Fruit fly (Drosophila melanogaster) whole organism, embryonic: ENCODE results near the gene sra.
A peak's percentile ranks its signal among the peaks of the same experiment; 100 is the strongest.

ENCODE experiments used
- Ada2b ChIP-seq: fragments of 200-800 bp; sonication (Bioruptor generic); IDR thresholded peaks from 2 replicates; pipeline ENCODE4 v1.3.6; 2022; ENCODE audit warnings: missing biosample characterization, missing genetic modification characterization
- B-H2 ChIP-seq: fragments of 200-800 bp; sonication (Bioruptor generic); optimal IDR thresholded peaks from 2 replicates; lab custom pipeline; 2018; ENCODE audit warnings: missing biosample characterization, mild to moderate bottlenecking, missing genetic modification characterization
- CG1024 ChIP-seq: fragments of 200-800 bp; sonication (Bioruptor generic); IDR thresholded peaks from 2 replicates; pipeline ENCODE4 v1.3.6; 2022; ENCODE audit warnings: missing biosample characterization, missing genetic modification characterization
- CG10267 ChIP-seq: fragments of 200-800 bp; sonication (Bioruptor generic); optimal IDR thresholded peaks from 2 replicates; lab custom pipeline; 2018; ENCODE audit warnings: missing biosample characterization, mild to moderate bottlenecking, missing genetic modification characterization, moderate library complexity
- CG10274 ChIP-seq: fragments of 200-800 bp; sonication (Bioruptor generic); optimal IDR thresholded peaks from 3 replicates; lab custom pipeline; 2017; ENCODE audit warnings: missing biosample characterization, mild to moderate bottlenecking, missing genetic modification characterization
- CG12659 ChIP-seq: fragments of 200-800 bp; sonication (Bioruptor generic); optimal IDR thresholded peaks from 3 replicates; lab custom pipeline; 2017; ENCODE audit warnings: mild to moderate bottlenecking, missing biosample characterization, missing genetic modification reagents, missing genetic modification characterization
- CG12744 ChIP-seq: fragments of 200-800 bp; sonication (Bioruptor generic); optimal IDR thresholded peaks from 2 replicates; lab custom pipeline; 2016; ENCODE audit warnings: missing biosample characterization, missing genetic modification characterization
- CG13624 ChIP-seq: fragments of 200-800 bp; sonication (Bioruptor generic); optimal IDR thresholded peaks from 2 replicates; lab custom pipeline; 2016; ENCODE audit warnings: missing biosample characterization, missing genetic modification characterization
- CG15269 ChIP-seq: fragments of 200-800 bp; sonication (Bioruptor generic); optimal IDR thresholded peaks from 2 replicates; lab custom pipeline; 2018; ENCODE audit warnings: missing biosample characterization, mild to moderate bottlenecking, missing genetic modification characterization, moderate library complexity
- CG17802 ChIP-seq: fragments of 200-800 bp; sonication (Bioruptor generic); optimal IDR thresholded peaks from 2 replicates; lab custom pipeline; 2018; ENCODE audit warnings: missing biosample characterization, mild to moderate bottlenecking, missing genetic modification characterization, moderate library complexity
- CG2199 ChIP-seq: fragments of 200-800 bp; sonication (Bioruptor generic); IDR thresholded peaks from 3 replicates; pipeline ENCODE4 v1.3.6; 2022; ENCODE audit warnings: missing biosample characterization, missing genetic modification characterization
- CG2875 ChIP-seq: fragments of 200-800 bp; sonication (Bioruptor generic); optimal IDR thresholded peaks from 2 replicates; lab custom pipeline; 2017; ENCODE audit warnings: missing biosample characterization, mild to moderate bottlenecking, missing genetic modification characterization, missing genetic modification reagents
- CG30020 ChIP-seq: fragments of 200-800 bp; optimal IDR thresholded peaks from 2 replicates; lab custom pipeline; 2019; ENCODE audit warnings: missing biosample characterization, mild to moderate bottlenecking, missing genetic modification characterization, moderate library complexity
- CG6254 ChIP-seq: fragments of 200-800 bp; sonication (Bioruptor generic); optimal IDR thresholded peaks from 3 replicates; lab custom pipeline; 2017; ENCODE audit warnings: mild to moderate bottlenecking, missing biosample characterization, missing genetic modification reagents, missing genetic modification characterization
- CG7745 ChIP-seq: fragments of 200-800 bp; sonication (Bioruptor generic); optimal IDR thresholded peaks from 2 replicates; lab custom pipeline; 2018; ENCODE audit warnings: missing biosample characterization, mild to moderate bottlenecking, missing genetic modification characterization, moderate library complexity
- CG7928 ChIP-seq: fragments of 200-800 bp; sonication (Bioruptor generic); optimal IDR thresholded peaks from 2 replicates; lab custom pipeline; 2017; ENCODE audit warnings: missing biosample characterization, mild to moderate bottlenecking, missing genetic modification characterization
- CG8388 ChIP-seq: fragments of 200-800 bp; sonication (Bioruptor generic); optimal IDR thresholded peaks from 2 replicates; lab custom pipeline; 2019; ENCODE audit warnings: missing biosample characterization, mild to moderate bottlenecking, missing genetic modification characterization, moderate library complexity
- CrebB ChIP-seq: fragments of 200-800 bp; sonication (Bioruptor generic); optimal IDR thresholded peaks from 3 replicates; lab custom pipeline; 2018; ENCODE audit warnings: missing biosample characterization, mild to moderate bottlenecking, missing genetic modification characterization
- D19A ChIP-seq: fragments of 200-800 bp; optimal IDR thresholded peaks from 3 replicates; lab custom pipeline; 2019; ENCODE audit warnings: missing biosample characterization, mild to moderate bottlenecking, missing genetic modification characterization, moderate library complexity
- E2f2 ChIP-seq: fragments of 200-800 bp; sonication (Bioruptor generic); IDR thresholded peaks from 2 replicates; pipeline ENCODE4 v1.3.6; 2022; ENCODE audit warnings: missing biosample characterization, missing genetic modification characterization
- HLH4C ChIP-seq: fragments of 200-800 bp; sonication (Bioruptor generic); IDR thresholded peaks from 3 replicates; pipeline ENCODE4 v1.3.6; 2022; ENCODE audit warnings: missing biosample characterization, missing genetic modification characterization; ENCODE audit not compliant: partially characterized antibody
- HLH54F ChIP-seq: fragments of 200-800 bp; sonication (Bioruptor generic); optimal IDR thresholded peaks from 3 replicates; lab custom pipeline; 2016; ENCODE audit warnings: missing biosample characterization, missing genetic modification characterization
- HmgD ChIP-seq: fragments of 200-800 bp; sonication (Bioruptor generic); optimal IDR thresholded peaks from 3 replicates; lab custom pipeline; 2016; ENCODE audit warnings: missing biosample characterization, missing genetic modification characterization
- Mrtf ChIP-seq: fragments of 200-800 bp; sonication (Bioruptor generic); IDR thresholded peaks from 3 replicates; pipeline ENCODE4 v1.3.6; 2022; ENCODE audit warnings: missing biosample characterization, missing genetic modification characterization
- NC2α ChIP-seq: fragments of 200-800 bp; sonication (Bioruptor generic); optimal IDR thresholded peaks from 2 replicates; lab custom pipeline; 2016; ENCODE audit warnings: missing biosample characterization, missing genetic modification characterization
- Neu2 ChIP-seq: fragments of 200-800 bp; sonication (Bioruptor generic); optimal IDR thresholded peaks from 3 replicates; lab custom pipeline; 2016; ENCODE audit warnings: missing biosample characterization, missing genetic modification characterization, borderline replicate concordance
- Optix ChIP-seq: fragments of 200-800 bp; sonication (Bioruptor generic); IDR thresholded peaks from 3 replicates; pipeline ENCODE4 v1.3.6; 2022; ENCODE audit warnings: missing biosample characterization, missing genetic modification characterization
- PHDP ChIP-seq: fragments of 200-800 bp; sonication (Bioruptor generic); optimal IDR thresholded peaks from 3 replicates; lab custom pipeline; 2018; ENCODE audit warnings: missing biosample characterization, mild to moderate bottlenecking, missing genetic modification characterization, moderate library complexity
- aop ChIP-seq: fragments of 200-800 bp; sonication (Bioruptor generic); IDR thresholded peaks from 2 replicates; pipeline ENCODE4 v1.3.6; 2022; ENCODE audit warnings: missing biosample characterization, missing genetic modification characterization
- az2 ChIP-seq: fragments of 200-800 bp; sonication (Bioruptor generic); optimal IDR thresholded peaks from 3 replicates; lab custom pipeline; 2016; ENCODE audit warnings: missing biosample characterization, missing genetic modification characterization
- bbx ChIP-seq: fragments of 200-800 bp; sonication (Bioruptor generic); IDR thresholded peaks from 2 replicates; pipeline ENCODE4 v1.3.6; 2022; ENCODE audit warnings: missing biosample characterization, missing genetic modification characterization; ENCODE audit not compliant: partially characterized antibody
- bowl ChIP-seq: fragments of 200-800 bp; sonication (Bioruptor generic); IDR thresholded peaks from 2 replicates; pipeline ENCODE4 v1.3.6; 2022; ENCODE audit warnings: missing biosample characterization, missing genetic modification characterization
- corto ChIP-seq: fragments of 200-800 bp; sonication (Bioruptor generic); optimal IDR thresholded peaks from 2 replicates; lab custom pipeline; 2016; ENCODE audit warnings: missing biosample characterization, mild to moderate bottlenecking, missing genetic modification characterization, moderate library complexity
- fd96Cb ChIP-seq: fragments of 200-800 bp; sonication (Bioruptor generic); optimal IDR thresholded peaks from 2 replicates; lab custom pipeline; 2018; ENCODE audit warnings: missing biosample characterization, mild to moderate bottlenecking, missing genetic modification characterization, moderate library complexity
- fu2 ChIP-seq: fragments of 200-800 bp; sonication (Bioruptor generic); optimal IDR thresholded peaks from 2 replicates; lab custom pipeline; 2016; ENCODE audit warnings: missing biosample characterization, missing genetic modification characterization
- hb ChIP-seq: fragments of 200-800 bp; sonication (Bioruptor generic); IDR thresholded peaks from 3 replicates; pipeline ENCODE4 v1.3.6; 2022; ENCODE audit warnings: missing biosample characterization, missing genetic modification characterization; ENCODE audit not compliant: partially characterized antibody
- insv ChIP-seq, 2 experiments: fragments of 200-800 bp; sonication (Bioruptor generic); optimal IDR thresholded peaks; 3 replicates each; lab custom pipeline; 2016 to 2018; ENCODE audit warnings: missing biosample characterization in 2 of 2, missing genetic modification characterization in 2 of 2
- lilli ChIP-seq: fragments of 200-800 bp; sonication (Bioruptor generic); optimal IDR thresholded peaks from 3 replicates; lab custom pipeline; 2016; ENCODE audit warnings: missing biosample characterization, missing genetic modification characterization
- luna ChIP-seq: fragments of 200-800 bp; sonication (Bioruptor generic); optimal IDR thresholded peaks from 2 replicates; lab custom pipeline; 2016; ENCODE audit warnings: missing biosample characterization, missing genetic modification characterization
- nau ChIP-seq: fragments of 200-800 bp; sonication (Bioruptor generic); optimal IDR thresholded peaks from 3 replicates; lab custom pipeline; 2017; ENCODE audit warnings: missing biosample characterization, mild to moderate bottlenecking, missing genetic modification characterization, missing genetic modification reagents
- odd ChIP-seq: fragments of 200-800 bp; sonication (Bioruptor generic); optimal IDR thresholded peaks from 2 replicates; lab custom pipeline; 2017; ENCODE audit warnings: missing biosample characterization, mild to moderate bottlenecking, missing genetic modification characterization
- pita ChIP-seq: fragments of 200-800 bp; sonication (Bioruptor generic); optimal IDR thresholded peaks from 2 replicates; lab custom pipeline; 2017; ENCODE audit warnings: missing biosample characterization, mild to moderate bottlenecking, missing genetic modification characterization
- psq ChIP-seq: fragments of 200-800 bp; sonication (Bioruptor generic); optimal IDR thresholded peaks from 2 replicates; lab custom pipeline; 2017; ENCODE audit warnings: missing biosample characterization, missing genetic modification characterization
- sc ChIP-seq, 3 experiments: fragments of >200 bp in 2 of 3; fragments of 200-800 bp in 1 of 3; sonication (Bioruptor generic) in 1 of 3; optimal IDR thresholded peaks; 2 replicates in 2 of 3; 3 replicates in 1 of 3; lab custom pipeline; 2017; ENCODE audit warnings: mild to moderate bottlenecking in 1 of 3, missing biosample characterization in 1 of 3, missing genetic modification characterization in 1 of 3, missing genetic modification reagents in 1 of 3
- slou ChIP-seq: fragments of 200-800 bp; sonication (Bioruptor generic); optimal IDR thresholded peaks from 3 replicates; lab custom pipeline; 2016; ENCODE audit warnings: missing biosample characterization, missing genetic modification characterization
- sna ChIP-seq: fragments of 200-800 bp; sonication (Bioruptor generic); IDR thresholded peaks from 2 replicates; pipeline ENCODE4 v1.3.6; 2022; ENCODE audit warnings: missing biosample characterization, missing genetic modification characterization; ENCODE audit not compliant: partially characterized antibody
- tna ChIP-seq: fragments of 200-800 bp; sonication (Bioruptor generic); IDR thresholded peaks from 2 replicates; pipeline ENCODE4 v1.3.6; 2022; ENCODE audit warnings: missing biosample characterization, missing genetic modification characterization; ENCODE audit not compliant: partially characterized antibody
- zen2 ChIP-seq: fragments of 200-800 bp; sonication (Bioruptor generic); IDR thresholded peaks from 3 replicates; pipeline ENCODE4 v1.3.6; 2022; ENCODE audit warnings: missing biosample characterization, missing genetic modification characterization; ENCODE audit not compliant: partially characterized antibody

Gene sra

DNA sequence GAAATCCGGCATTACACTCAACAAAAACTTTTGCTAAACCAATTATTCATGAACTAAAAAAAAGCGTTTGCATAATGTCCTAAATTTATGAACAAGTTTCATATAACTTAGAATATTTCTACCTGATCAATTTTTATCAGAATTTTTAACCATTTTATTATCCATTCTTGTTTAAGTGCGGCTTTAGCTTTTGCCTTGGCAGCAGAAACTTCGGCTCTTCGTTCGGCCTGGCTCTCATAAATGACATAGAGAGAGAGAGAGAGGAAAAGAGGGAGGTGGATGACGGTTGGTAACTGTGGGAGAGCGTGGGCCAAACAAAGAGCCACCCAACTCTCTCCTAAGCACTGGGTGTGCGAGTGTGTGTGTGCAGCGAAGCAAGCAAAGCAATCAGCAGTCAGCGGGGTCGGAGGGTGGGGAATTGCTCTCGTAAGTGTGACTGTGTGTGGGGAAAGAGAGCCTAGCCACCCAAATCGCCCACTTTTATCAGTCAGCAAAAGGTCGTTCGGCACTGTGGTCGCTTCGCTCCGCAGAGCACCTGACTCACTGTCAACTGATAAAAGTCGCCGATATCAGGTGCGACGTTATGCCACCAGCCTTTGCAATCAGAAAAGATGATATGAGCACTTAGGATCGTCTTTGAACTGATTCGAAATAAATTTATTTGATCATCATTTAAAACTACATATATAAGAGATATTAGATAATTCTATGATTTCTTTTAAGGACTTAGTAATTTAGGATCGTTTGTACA, 37.8 kb downstream of the sra start (continued):
- TF ChIP-seq corto (peak; percentile 73), Optix (GFP tag; lab: Robert Waterston, UW) (no peak), CrebB (tag; lab: Kevin White, UChicago) (peak; percentile 96), CG12659 (peak; percentile 98), fd96Cb (peak; percentile 98), sna (GFP tag; lab: Robert Waterston, UW) (no peak), CG10267 (tag; lab: Kevin White, UChicago) (peak; percentile 95), CG2199 (GFP tag; lab: Robert Waterston, UW) (no peak), HLH4C (GFP tag; lab: Robert Waterston, UW) (no peak), CG15269 (peak; percentile 98), insv (GFP tag; optimal IDR thresholded peaks at IDR 0.05; lab: Kevin White, UChicago) (peak; percentile 49 to 66), Mrtf (GFP tag; lab: Robert Waterston, UW) (no peak), CG2875 (GFP tag; lab: Kevin White, UChicago) (peak; percentile 98), psq (GFP tag; lab: Kevin White, UChicago) (peak; percentile 90), sc (optimal IDR thresholded peaks at IDR 0.05; lab: Kevin White, UChicago) (no peak), sc (GFP tag; optimal IDR thresholded peaks at IDR 0.05; lab: Kevin White, UChicago) (peak; percentile 97), bowl (GFP tag; lab: Robert Waterston, UW) (no peak), odd (GFP tag; lab: Kevin White, UChicago) (peak; percentile 96), hb (GFP tag; lab: Robert Waterston, UW) (no peak), nau (GFP tag; lab: Kevin White, UChicago) (peak; percentile 96), slou (GFP tag; lab: Kevin White, UChicago) (peak; percentile 90), HmgD (peak; percentile 89), lilli (GFP tag; lab: Kevin White, UChicago) (peak; percentile 98), fu2 (GFP tag; lab: Kevin White, UChicago) (peak; percentile 96), HLH54F (GFP tag; lab: Kevin White, UChicago) (peak; percentile 96), Neu2 (GFP tag; lab: Kevin White, UChicago) (peak; percentile 81), PHDP (tag; lab: Kevin White, UChicago) (peak; percentile 98), CG30020 (peak; percentile 84), aop (GFP tag; lab: Robert Waterston, UW) (no peak), CG8388 (GFP tag; lab: Kevin White, UChicago) (peak; percentile 98), B-H2 (GFP tag; lab: Kevin White, UChicago) (peak; percentile 76), luna (GFP tag; lab: Kevin White, UChicago) (peak; percentile 88), CG13624 (GFP tag; lab: Kevin White, UChicago) (peak; percentile 98), CG7928 (GFP tag; lab: Kevin White, UChicago) (peak; percentile 76), CG17802 (tag; lab: Kevin White, UChicago) (peak; percentile 89), pita (no peak), CG10274 (GFP tag; lab: Kevin White, UChicago) (peak; percentile 80), az2 (peak; percentile 97), bbx (GFP tag; lab: Robert Waterston, UW) (no peak), zen2 (no peak), tna (no peak), CG7745 (tag; lab: Kevin White, UChicago) (peak; percentile 79), CG12744 (GFP tag; lab: Kevin White, UChicago) (peak; percentile 97), D19A (tag; lab: Kevin White, UChicago) (peak; percentile 96), E2f2 (GFP tag; lab: Robert Waterston, UW) (no peak), NC2α (GFP tag; lab: Kevin White, UChicago) (peak; percentile 96), CG6254 (peak; percentile 97), CG1024 (no peak), Ada2b (no peak)
